Fruit fly (Drosophila melanogaster): ENCODE data around the gene Sirt7.

Gene Sirt7

DNA sequence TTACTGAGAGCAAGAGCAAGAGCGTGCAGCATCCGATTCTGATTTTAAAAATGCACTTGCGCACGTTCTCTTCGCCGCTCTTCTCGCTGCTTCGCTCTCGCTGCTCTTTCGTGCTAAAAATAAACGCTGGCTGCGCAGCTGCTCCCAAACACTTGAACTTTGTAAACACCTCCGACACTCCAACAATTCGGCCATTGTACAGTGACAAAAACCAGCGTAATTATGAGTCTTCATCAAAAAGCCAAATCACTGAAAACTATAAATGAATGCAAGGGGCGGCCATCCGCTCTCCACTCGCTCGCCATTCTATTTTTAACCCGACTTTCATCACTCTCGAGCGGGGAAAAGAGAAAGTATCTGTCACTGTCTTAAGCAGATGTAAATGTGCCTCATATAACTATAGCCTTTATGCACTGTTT, 9.0 kb downstream of the Sirt7 start:
- no peak for TF ChIP-seq CG6683 (GFP tag; optimal IDR thresholded peaks at IDR 0.05)
- TF ChIP-seq Spps (tag; optimal IDR thresholded peaks at IDR 0.05): no peak
- TF ChIP-seq caup (GFP tag; optimal IDR thresholded peaks at IDR 0.05; ENCODE audit: severe bottlenecking): no peak
- TF ChIP-seq Adf1 (GFP tag; IDR thresholded peaks at IDR 0.05): no peak
- TF ChIP-seq chif (GFP tag; optimal IDR thresholded peaks at IDR 0.05): no peak
- TF ChIP-seq CG14441 (GFP tag; IDR thresholded peaks at IDR 0.05): no peak
- peak; percentile 83 to 90 for TF ChIP-seq Trl (optimal IDR thresholded peaks at IDR 0.05)
- TF ChIP-seq Trl (GFP tag; optimal IDR thresholded peaks at IDR 0.05): no peak
- TF ChIP-seq CG3163 (GFP tag; optimal IDR thresholded peaks at IDR 0.05): peak; percentile 68
- TF ChIP-seq CG4730 (GFP tag; IDR thresholded peaks at IDR 0.05): no peak
- TF ChIP-seq kah (GFP tag; optimal IDR thresholded peaks at IDR 0.05): no peak
- peak; percentile 74 for TF ChIP-seq CG12155 (GFP tag; optimal IDR thresholded peaks at IDR 0.05)
- TF ChIP-seq Jarid2 (GFP tag; optimal IDR thresholded peaks at IDR 0.05): no peak
- TF ChIP-seq CG10209 (GFP tag; optimal IDR thresholded peaks at IDR 0.05): no peak
- TF ChIP-seq Opbp (GFP tag; IDR thresholded peaks at IDR 0.05; ENCODE audit: partially characterized antibody): no peak
- peak; percentile 5 for TF ChIP-seq CG15269 (tag; optimal IDR thresholded peaks at IDR 0.05)
- no peak for TF ChIP-seq CG2889 (GFP tag; IDR thresholded peaks at IDR 0.05)
- TF ChIP-seq CG17568 (GFP tag; optimal IDR thresholded peaks at IDR 0.05): no peak
- no peak for TF ChIP-seq otp (GFP tag; IDR thresholded peaks at IDR 0.05)
- TF ChIP-seq TFAM (GFP tag; optimal IDR thresholded peaks at IDR 0.05): no peak
- no peak for TF ChIP-seq CG6175 (GFP tag; IDR thresholded peaks at IDR 0.05)
- no peak for TF ChIP-seq CG10366 (GFP tag; IDR thresholded peaks at IDR 0.05)
- no peak for TF ChIP-seq CG1529 (GFP tag; optimal IDR thresholded peaks at IDR 0.05)
- no peak for TF ChIP-seq maf-S (GFP tag; optimal IDR thresholded peaks at IDR 0.05)
- no peak for TF ChIP-seq ac (GFP tag; optimal IDR thresholded peaks at IDR 0.05)
- no peak for TF ChIP-seq Fer1 (GFP tag; optimal IDR thresholded peaks at IDR 0.05)
- TF ChIP-seq Poxn (GFP tag; IDR thresholded peaks at IDR 0.05): no peak
- no peak for TF ChIP-seq gce (GFP tag; IDR thresholded peaks at IDR 0.05)
- no peak for TF ChIP-seq CG14667 (GFP tag; IDR thresholded peaks at IDR 0.05)
- peak; percentile 2 for TF ChIP-seq CG5245 (GFP tag; optimal IDR thresholded peaks at IDR 0.05)
- no peak for TF ChIP-seq Ssrp (tag; optimal IDR thresholded peaks at IDR 0.05)
- no peak for TF ChIP-seq ems (GFP tag; optimal IDR thresholded peaks at IDR 0.05)
- TF ChIP-seq CG4282 (GFP tag; optimal IDR thresholded peaks at IDR 0.05): peak; percentile 10
- no peak for TF ChIP-seq lov (optimal IDR thresholded peaks at IDR 0.05)
- no peak for TF ChIP-seq lov (GFP tag; IDR thresholded peaks at IDR 0.05)
- no peak for TF ChIP-seq CG3065 (GFP tag; optimal IDR thresholded peaks at IDR 0.05)
- no peak for TF ChIP-seq CG7839 (tag; optimal IDR thresholded peaks at IDR 0.05)
- TF ChIP-seq bsh (GFP tag; optimal IDR thresholded peaks at IDR 0.05): peak in 1 of 2 experiments; percentile 18
- no peak for TF ChIP-seq YL-1 (GFP tag; optimal IDR thresholded peaks at IDR 0.05)
- peak; percentile 8 for TF ChIP-seq grau (tag; optimal IDR thresholded peaks at IDR 0.05)
- TF ChIP-seq CG7987 (GFP tag; optimal IDR thresholded peaks at IDR 0.05): no peak
- TF ChIP-seq CG8924 (tag; optimal IDR thresholded peaks at IDR 0.05): peak; percentile 7
- no peak for TF ChIP-seq Hsf (GFP tag; optimal IDR thresholded peaks at IDR 0.05)
- no peak for TF ChIP-seq ttk (GFP tag; IDR thresholded peaks at IDR 0.05)
- TF ChIP-seq CG17328 (GFP tag; IDR thresholded peaks at IDR 0.05): no peak
- TF ChIP-seq Sry-β (GFP tag; optimal IDR thresholded peaks at IDR 0.05): no peak
- TF ChIP-seq CG32767 (GFP tag; IDR thresholded peaks at IDR 0.05): no peak
- TF ChIP-seq zf30C (GFP tag; optimal IDR thresholded peaks at IDR 0.05): peak; percentile 75
- TF ChIP-seq pb (GFP tag; optimal IDR thresholded peaks at IDR 0.05): no peak
- TF ChIP-seq NfI (GFP tag; optimal IDR thresholded peaks at IDR 0.05): peak; percentile 3
- no peak for TF ChIP-seq nmo (GFP tag; optimal IDR thresholded peaks at IDR 0.05)
- no peak for TF ChIP-seq NC2α (GFP tag; optimal IDR thresholded peaks at IDR 0.05)
- TF ChIP-seq Mad (GFP tag; optimal IDR thresholded peaks at IDR 0.05): no peak

Data from whole organism, embryonic.